Worm (Caenorhabditis elegans): Measurements from ENCODE around the gene aqp-2.

Gene aqp-2

DNA sequence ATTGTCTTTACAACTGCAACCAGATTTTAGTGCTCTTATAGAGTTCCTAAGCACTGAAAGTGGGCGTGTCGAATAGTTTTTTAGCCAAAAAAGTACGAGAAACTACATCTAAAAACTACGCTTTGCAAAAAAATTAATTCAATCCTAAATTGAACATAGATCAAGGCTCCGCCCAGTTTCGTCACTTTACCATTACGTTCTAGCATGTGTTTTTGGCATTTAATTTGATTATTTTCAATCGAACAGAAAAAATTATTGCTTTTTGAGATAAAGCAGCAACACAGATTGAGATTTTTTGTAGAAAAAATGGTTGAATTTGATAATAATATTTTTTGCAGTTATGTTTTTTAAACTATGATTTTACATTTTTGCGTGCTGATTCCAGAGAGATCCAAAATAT lies 7.6 kb downstream of the aqp-2 start, which contains the start of gene nlp-82:
nlp-82 (minus strand) TSS at position 101 of the 400 bp plus-strand sequence.
- TF ChIP-seq B0310.2 (tag; optimal IDR thresholded peaks at IDR 0.05) (no peak), tbx-11 (GFP tag; IDR thresholded peaks at IDR 0.05) (no peak)

DNA sequence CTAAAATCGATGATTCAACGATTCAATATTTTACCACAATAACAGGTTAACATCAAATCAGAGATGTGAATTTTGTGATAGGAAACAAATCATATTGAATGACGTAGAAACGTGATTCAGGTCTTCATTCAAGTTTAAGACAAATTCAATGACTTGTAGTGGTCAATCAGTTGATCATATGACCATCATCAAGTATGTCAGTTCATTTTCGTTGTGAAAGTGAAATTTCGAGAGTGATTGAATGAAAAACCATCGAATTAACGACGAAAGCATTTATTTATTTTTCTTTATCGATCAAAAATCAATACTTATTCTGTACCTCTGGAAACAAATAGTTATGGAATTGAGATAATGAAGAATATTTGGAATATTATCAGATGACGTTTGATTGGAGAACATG lies 10.3 kb downstream of the aqp-2 start:
- no peak for TF ChIP-seq sea-1 (GFP tag; conservative IDR thresholded peaks at IDR 0.05)
- TF ChIP-seq tra-4 (tag; optimal IDR thresholded peaks at IDR 0.05) = no peak
- no peak for TF ChIP-seq scrt-1 (GFP tag; IDR thresholded peaks at IDR 0.05)
- TF ChIP-seq ets-7 (tag; optimal IDR thresholded peaks at IDR 0.05) = no peak
- TF ChIP-seq hnd-1 (tag; optimal IDR thresholded peaks at IDR 0.05) = no peak
- TF ChIP-seq ceh-13 (GFP tag; optimal IDR thresholded peaks at IDR 0.05) = no peak

DNA sequence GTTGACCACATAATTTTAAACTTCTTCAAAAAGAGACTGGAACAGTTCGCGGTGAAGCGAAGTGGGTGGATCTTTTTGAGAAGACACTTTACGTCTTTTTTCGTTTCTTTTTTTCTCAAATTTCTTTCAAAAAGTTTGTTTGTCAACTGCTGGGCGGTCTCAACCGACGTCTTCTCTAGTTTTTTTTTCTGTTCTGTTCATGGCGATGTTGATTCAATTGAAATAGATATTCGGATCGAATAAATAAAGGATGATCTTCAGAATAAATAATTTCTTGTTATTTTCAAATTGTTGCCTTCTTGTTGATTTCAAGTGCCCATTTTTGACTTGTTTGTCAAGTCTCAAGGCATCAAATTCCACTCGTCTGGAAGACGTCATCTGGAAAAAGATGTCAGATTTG lies 11.4 kb downstream of the aqp-2 start, which contains the start of gene T26C5.4:
T26C5.4 (minus strand) TSS at position 101 of the 400 bp plus-strand sequence.
- TF ChIP-seq ceh-13 (GFP tag; optimal IDR thresholded peaks at IDR 0.05) = no peak
- no peak for TF ChIP-seq F13C5.2 (tag; optimal IDR thresholded peaks at IDR 0.05)
- no peak for TF ChIP-seq sea-1 (GFP tag; conservative IDR thresholded peaks at IDR 0.05)
- TF ChIP-seq pes-1 (GFP tag; IDR thresholded peaks at IDR 0.05) = no peak
- no peak for TF ChIP-seq hnd-1 (tag; optimal IDR thresholded peaks at IDR 0.05)
- TF ChIP-seq scrt-1 (GFP tag; IDR thresholded peaks at IDR 0.05) = no peak
- no peak for TF ChIP-seq ama-1 (optimal IDR thresholded peaks at IDR 0.05)
- no peak for TF ChIP-seq flt-1 (GFP tag; IDR thresholded peaks at IDR 0.05)
- no peak for TF ChIP-seq aly-1 (tag; optimal IDR thresholded peaks at IDR 0.05)
- no peak for TF ChIP-seq ceh-36 (tag; optimal IDR thresholded peaks at IDR 0.05)
- TF ChIP-seq hmbx-1 (tag; optimal IDR thresholded peaks at IDR 0.05) = no peak
- TF ChIP-seq tra-4 (tag; optimal IDR thresholded peaks at IDR 0.05) = no peak

DNA sequence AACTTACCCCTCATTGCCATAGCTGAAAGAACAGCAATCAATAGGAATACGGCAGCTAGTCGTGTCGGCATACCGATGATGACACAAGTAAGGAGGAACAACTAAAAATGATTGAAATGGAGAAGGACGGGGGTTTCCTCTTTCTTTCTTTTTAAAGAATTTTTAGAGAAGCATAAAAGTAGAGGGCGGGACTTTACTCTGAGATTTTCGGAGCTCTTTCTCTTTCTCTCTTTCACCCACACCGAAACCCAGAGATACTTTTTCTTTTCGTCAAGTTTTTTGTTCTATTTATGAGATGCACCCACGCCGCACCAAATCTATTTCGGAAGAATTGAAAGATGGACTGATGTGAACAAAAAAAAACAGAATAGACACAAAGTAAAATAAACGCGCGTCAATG lies 15.1 kb downstream of the aqp-2 start, which contains the start of gene T26C5.5:
T26C5.5 (minus strand) TSS at position 101 of the 400 bp plus-strand sequence.
- TF ChIP-seq hnd-1 (tag; optimal IDR thresholded peaks at IDR 0.05) = no peak
- no peak for TF ChIP-seq ceh-13 (GFP tag; optimal IDR thresholded peaks at IDR 0.05)
- no peak for TF ChIP-seq tbx-11 (GFP tag; IDR thresholded peaks at IDR 0.05)
- TF ChIP-seq ama-1 (optimal IDR thresholded peaks at IDR 0.05) = no peak
- TF ChIP-seq tra-4 (tag; optimal IDR thresholded peaks at IDR 0.05) = no peak
- no peak for TF ChIP-seq F13C5.2 (tag; optimal IDR thresholded peaks at IDR 0.05)
- no peak for TF ChIP-seq ets-7 (tag; optimal IDR thresholded peaks at IDR 0.05)
- TF ChIP-seq B0310.2 (tag; optimal IDR thresholded peaks at IDR 0.05) = no peak
- TF ChIP-seq sea-1 (GFP tag; conservative IDR thresholded peaks at IDR 0.05) = no peak
- no peak for TF ChIP-seq hmbx-1 (tag; optimal IDR thresholded peaks at IDR 0.05)

DNA sequence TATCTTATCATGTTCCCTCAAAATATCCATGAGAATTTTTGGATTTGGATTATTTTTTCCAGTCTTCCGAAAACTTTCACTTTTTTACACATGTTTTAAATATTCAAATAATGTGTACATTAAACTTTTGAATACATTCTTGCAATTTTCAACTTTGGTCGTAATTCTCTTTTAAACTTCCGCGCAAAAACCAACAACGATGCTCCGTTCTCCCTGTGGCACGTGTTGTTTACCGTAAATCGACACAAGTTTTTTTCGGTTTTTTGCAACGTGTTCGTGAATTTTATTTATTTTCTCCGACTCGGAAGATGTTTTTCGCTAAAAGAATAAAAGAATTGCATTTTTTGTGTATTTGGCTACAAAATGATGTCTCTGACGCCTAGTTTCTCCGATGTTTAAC lies 19.0 kb downstream of the aqp-2 start:
- no peak for TF ChIP-seq tbx-11 (GFP tag; IDR thresholded peaks at IDR 0.05)
- TF ChIP-seq F13C5.2 (tag; optimal IDR thresholded peaks at IDR 0.05) = peak; percentile 23

DNA sequence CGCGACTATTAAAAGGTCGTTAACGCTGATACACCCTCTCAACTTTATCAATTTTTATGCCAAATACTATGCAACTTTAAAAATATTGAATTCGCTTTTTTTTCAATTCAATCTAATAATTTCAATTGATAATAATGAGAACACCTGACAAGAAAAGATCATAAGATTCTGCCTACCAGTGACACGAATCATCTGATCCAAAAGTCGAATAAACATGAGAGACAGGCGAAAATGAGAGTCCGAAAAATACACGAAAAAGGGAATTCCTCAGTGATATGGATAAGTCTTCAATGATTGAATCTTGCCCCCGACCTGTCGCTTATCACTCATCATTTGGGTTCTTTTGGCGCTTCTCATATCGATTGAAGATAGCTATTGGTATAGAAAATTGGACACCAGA lies 20.2 kb downstream of the aqp-2 start:
- TF ChIP-seq hmbx-1 (tag; optimal IDR thresholded peaks at IDR 0.05) (no peak), ets-7 (tag; optimal IDR thresholded peaks at IDR 0.05) (no peak), hnd-1 (tag; optimal IDR thresholded peaks at IDR 0.05) (no peak), hmg-4 (GFP tag; optimal IDR thresholded peaks at IDR 0.05) (no peak), flt-1 (GFP tag; IDR thresholded peaks at IDR 0.05) (no peak), scrt-1 (GFP tag; IDR thresholded peaks at IDR 0.05) (no peak), pes-1 (GFP tag; IDR thresholded peaks at IDR 0.05) (no peak), ceh-13 (GFP tag; optimal IDR thresholded peaks at IDR 0.05) (no peak), tbx-37 (GFP tag; conservative IDR thresholded peaks at IDR 0.05) (no peak), ama-1 (optimal IDR thresholded peaks at IDR 0.05) (no peak), tra-4 (tag; optimal IDR thresholded peaks at IDR 0.05) (no peak), F13C5.2 (tag; optimal IDR thresholded peaks at IDR 0.05) (no peak), sea-1 (GFP tag; conservative IDR thresholded peaks at IDR 0.05) (no peak), tbx-11 (GFP tag; IDR thresholded peaks at IDR 0.05) (no peak), B0310.2 (tag; optimal IDR thresholded peaks at IDR 0.05) (no peak), aly-1 (tag; optimal IDR thresholded peaks at IDR 0.05) (no peak)

DNA sequence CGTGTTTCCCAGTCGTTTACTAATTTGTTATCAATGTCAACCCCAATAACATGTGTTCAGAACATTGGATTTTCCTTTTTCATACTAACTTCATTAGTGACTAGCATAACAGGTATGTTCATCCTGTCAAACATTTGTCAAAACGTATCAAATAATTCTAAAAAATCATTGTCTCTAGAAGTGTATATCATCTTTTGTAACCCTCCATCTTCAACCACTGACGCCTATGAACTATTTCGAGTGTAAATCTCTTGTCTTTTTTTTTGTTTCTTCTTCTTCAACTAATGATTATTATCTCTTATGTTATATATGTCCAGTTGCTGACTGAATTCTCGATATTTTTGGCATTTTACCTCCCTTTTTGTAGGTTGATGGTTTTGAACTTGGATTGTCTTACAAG lies 24.1 kb downstream of the aqp-2 start:
- no peak for TF ChIP-seq flt-1 (GFP tag; IDR thresholded peaks at IDR 0.05)
- TF ChIP-seq hmbx-1 (tag; optimal IDR thresholded peaks at IDR 0.05) = no peak

DNA sequence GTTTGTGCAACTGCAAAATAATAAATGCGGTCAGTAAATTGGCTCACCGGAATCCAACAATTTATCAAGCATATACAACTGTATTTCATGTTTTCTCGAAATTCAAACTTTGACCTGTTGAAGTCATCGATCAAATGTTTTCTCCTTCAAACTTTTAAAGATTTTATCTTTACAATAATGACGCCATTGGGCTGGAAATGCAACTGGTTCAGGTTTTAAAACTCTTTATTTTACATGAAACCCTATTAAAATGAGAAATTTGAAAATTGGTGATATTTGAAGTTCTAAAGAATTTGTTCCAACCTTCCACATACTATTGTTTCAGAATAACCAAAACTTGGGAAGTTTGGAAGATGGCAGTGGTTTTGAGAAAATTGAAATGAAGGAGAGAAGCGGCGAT lies 24.8 kb downstream of the aqp-2 start:
- TF ChIP-seq tra-4 (tag; optimal IDR thresholded peaks at IDR 0.05) (no peak), aly-1 (tag; optimal IDR thresholded peaks at IDR 0.05) (no peak), ceh-13 (GFP tag; optimal IDR thresholded peaks at IDR 0.05) (no peak), F13C5.2 (tag; optimal IDR thresholded peaks at IDR 0.05) (no peak), hmg-4 (GFP tag; optimal IDR thresholded peaks at IDR 0.05) (no peak), hmbx-1 (tag; optimal IDR thresholded peaks at IDR 0.05) (no peak), scrt-1 (GFP tag; IDR thresholded peaks at IDR 0.05) (no peak), tbx-11 (GFP tag; IDR thresholded peaks at IDR 0.05) (no peak), B0310.2 (tag; optimal IDR thresholded peaks at IDR 0.05) (no peak), ets-7 (tag; optimal IDR thresholded peaks at IDR 0.05) (no peak), flt-1 (GFP tag; IDR thresholded peaks at IDR 0.05) (no peak), pes-1 (GFP tag; IDR thresholded peaks at IDR 0.05) (no peak), ama-1 (optimal IDR thresholded peaks at IDR 0.05) (no peak)

DNA sequence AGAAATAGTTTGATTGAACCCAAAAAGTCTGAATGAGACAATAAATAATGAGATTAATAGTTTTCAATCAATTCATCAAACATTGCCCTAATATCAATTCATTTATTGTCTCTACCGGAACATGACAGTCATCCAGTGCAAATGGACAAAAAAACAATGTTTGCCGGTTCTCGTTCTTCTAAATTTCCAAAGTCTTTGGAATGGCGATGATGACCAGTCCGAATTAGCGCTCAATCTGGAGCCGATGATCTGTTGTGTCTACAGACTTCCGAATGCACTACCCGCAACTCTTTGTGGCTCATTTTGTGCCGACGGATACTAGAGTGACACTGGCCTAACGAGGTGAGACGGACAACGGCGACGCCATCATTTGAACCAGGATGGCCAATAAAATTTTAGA lies 25.5 kb downstream of the aqp-2 start, which contains the start of gene T26C5.3:
T26C5.3 (plus strand) TSS at position 301 of the 400 bp plus-strand sequence.
- no peak for TF ChIP-seq hmbx-1 (tag; optimal IDR thresholded peaks at IDR 0.05)

All from whole organism, early embryonic.